Fruit fly (Drosophila melanogaster) whole organism: ENCODE measurements around the gene CG14329.

Experiments
- CG8478 ChIP-seq: fragments of >200 bp; optimal IDR thresholded peaks from 2 replicates; lab custom pipeline; 2018; ENCODE audit warnings: inconsistent platforms
- pan ChIP-seq: fragments of >200 bp; optimal IDR thresholded peaks from 2 replicates; lab custom pipeline; 2017
- psq ChIP-seq: fragments of >200 bp; optimal IDR thresholded peaks from 2 replicates; lab custom pipeline; 2017
- usp ChIP-seq: fragments of >200 bp; optimal IDR thresholded peaks from 2 replicates; lab custom pipeline; 2017; ENCODE audit warnings: missing biosample characterization, missing genetic modification characterization, mixed read lengths

DNA sequence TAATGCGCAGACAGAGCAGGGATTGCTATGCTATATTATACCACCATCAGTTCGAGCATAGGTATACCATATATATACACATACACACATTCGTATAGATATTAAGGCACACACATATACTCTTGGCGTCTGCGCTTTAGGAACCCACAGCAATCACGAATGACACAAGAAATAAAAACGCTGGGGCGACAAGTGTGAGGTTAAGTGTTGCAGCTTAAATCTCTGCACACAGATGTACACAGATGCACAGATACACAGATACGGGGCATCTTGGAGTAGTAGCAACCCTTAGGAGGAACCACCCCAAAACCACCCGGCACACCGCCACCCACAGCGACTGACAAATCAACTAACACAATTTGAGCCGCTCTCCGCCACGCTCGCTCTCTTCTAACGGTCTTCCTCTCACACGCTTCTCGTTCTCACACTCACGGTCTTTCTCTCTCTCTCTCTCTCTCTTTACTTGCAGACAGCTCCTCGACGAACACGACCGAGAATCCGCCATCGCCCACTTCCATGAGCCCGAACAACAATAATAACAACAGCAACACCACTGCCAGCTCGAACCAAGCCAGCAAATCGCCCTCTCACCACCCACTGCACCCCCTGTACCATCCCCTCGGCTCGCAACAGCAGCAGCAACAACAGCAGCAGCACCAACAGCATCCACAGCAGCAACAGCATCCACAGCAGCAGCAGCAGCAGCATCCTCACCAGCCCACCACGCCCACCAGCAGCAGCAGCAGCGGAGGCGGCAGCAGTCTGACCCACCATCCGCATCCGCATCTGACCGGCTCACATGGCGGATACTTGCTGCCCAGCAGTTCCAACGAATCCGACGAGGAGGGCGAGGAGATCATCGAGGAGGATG, 42.3 kb upstream of the CG14329 start:
- TF ChIP-seq CG8478 (lab: Kevin White, UChicago) (no peak), usp (GFP tag; lab: Kevin White, UChicago) (no peak), psq (no peak), pan (lab: Kevin White, UChicago) (no peak)
